Fruit fly (Drosophila melanogaster) whole organism, embryonic: ENCODE data around the gene CG32447.

Experiments used
- Abd-B ChIP-seq: fragments of 200-800 bp; sonication (Bioruptor generic); optimal IDR thresholded peaks from 2 replicates; lab custom pipeline; 2018; ENCODE audit warnings: missing biosample characterization, mild to moderate bottlenecking, missing genetic modification characterization, moderate library complexity
- Asciz ChIP-seq: fragments of 200-800 bp; sonication (Bioruptor generic); optimal IDR thresholded peaks from 2 replicates; lab custom pipeline; 2017; ENCODE audit warnings: missing biosample characterization, mild to moderate bottlenecking, missing genetic modification characterization, missing genetic modification reagents
- Atf-2 ChIP-seq: fragments of 200-800 bp; sonication (Bioruptor generic); optimal IDR thresholded peaks from 2 replicates; lab custom pipeline; 2016; ENCODE audit warnings: missing biosample characterization, missing genetic modification characterization
- Bgb ChIP-seq: fragments of 200-800 bp; sonication (Bioruptor generic); IDR thresholded peaks from 2 replicates; pipeline ENCODE4 v1.3.6; 2022; ENCODE audit warnings: missing biosample characterization, missing genetic modification characterization; ENCODE audit not compliant: partially characterized antibody
- C15 ChIP-seq: fragments of 200-800 bp; sonication (Bioruptor generic); IDR thresholded peaks from 3 replicates; pipeline ENCODE4 v1.3.6; 2022; ENCODE audit warnings: missing biosample characterization, missing genetic modification characterization
- CG10267 ChIP-seq: fragments of 200-800 bp; sonication (Bioruptor generic); optimal IDR thresholded peaks from 2 replicates; lab custom pipeline; 2018; ENCODE audit warnings: missing biosample characterization, mild to moderate bottlenecking, missing genetic modification characterization, moderate library complexity
- CG10274 ChIP-seq: fragments of 200-800 bp; sonication (Bioruptor generic); optimal IDR thresholded peaks from 3 replicates; lab custom pipeline; 2017; ENCODE audit warnings: missing biosample characterization, mild to moderate bottlenecking, missing genetic modification characterization
- CG12155 ChIP-seq: fragments of 200-800 bp; sonication (Bioruptor generic); optimal IDR thresholded peaks from 3 replicates; lab custom pipeline; 2016; ENCODE audit warnings: missing biosample characterization, missing genetic modification characterization
- CG15479 ChIP-seq: fragments of 200-800 bp; sonication (Bioruptor generic); optimal IDR thresholded peaks from 3 replicates; lab custom pipeline; 2019; ENCODE audit warnings: missing biosample characterization, mild to moderate bottlenecking, missing genetic modification characterization, moderate library complexity
- CG16863 ChIP-seq: fragments of 200-800 bp; sonication (Bioruptor generic); optimal IDR thresholded peaks from 3 replicates; lab custom pipeline; 2016; ENCODE audit warnings: missing biosample characterization, missing genetic modification characterization
- CG17186 ChIP-seq: fragments of 200-800 bp; sonication (Bioruptor generic); optimal IDR thresholded peaks from 3 replicates; lab custom pipeline; 2017; ENCODE audit warnings: missing biosample characterization, missing genetic modification reagents, missing genetic modification characterization
- CG17612 ChIP-seq: fragments of 200-800 bp; sonication (Bioruptor generic); IDR thresholded peaks from 2 replicates; pipeline ENCODE4 v1.3.6; 2022; ENCODE audit warnings: missing biosample characterization, missing genetic modification characterization
- CG18011 ChIP-seq: fragments of 200-800 bp; sonication (Bioruptor generic); optimal IDR thresholded peaks from 2 replicates; lab custom pipeline; 2017; ENCODE audit warnings: missing biosample characterization, missing genetic modification characterization, mild to moderate bottlenecking, moderate library complexity, missing genotype
- CG2889 ChIP-seq: fragments of 200-800 bp; sonication (Bioruptor generic); IDR thresholded peaks from 3 replicates; pipeline ENCODE4 v1.3.6; 2022; ENCODE audit warnings: missing biosample characterization, missing genetic modification characterization
- CG30020 ChIP-seq: fragments of 200-800 bp; optimal IDR thresholded peaks from 2 replicates; lab custom pipeline; 2019; ENCODE audit warnings: missing biosample characterization, mild to moderate bottlenecking, missing genetic modification characterization, moderate library complexity
- CG31224 ChIP-seq: fragments of 200-800 bp; sonication (Bioruptor generic); IDR thresholded peaks from 2 replicates; pipeline ENCODE4 v1.3.6; 2022; ENCODE audit warnings: missing biosample characterization, missing genetic modification characterization
- CG31365 ChIP-seq: fragments of 200-800 bp; sonication (Bioruptor generic); optimal IDR thresholded peaks from 2 replicates; lab custom pipeline; 2018; ENCODE audit warnings: missing biosample characterization, mild to moderate bottlenecking, missing genetic modification characterization
- CG31441 ChIP-seq: fragments of 200-800 bp; sonication (Bioruptor generic); IDR thresholded peaks from 2 replicates; pipeline ENCODE4 v1.3.6; 2022; ENCODE audit warnings: missing biosample characterization, missing genetic modification characterization
- CG34376 ChIP-seq: fragments of 200-800 bp; sonication (Bioruptor generic); optimal IDR thresholded peaks from 2 replicates; lab custom pipeline; 2018; ENCODE audit warnings: missing biosample characterization, mild to moderate bottlenecking, missing genetic modification characterization
- CG4617 ChIP-seq: fragments of 200-800 bp; sonication (Bioruptor generic); optimal IDR thresholded peaks from 3 replicates; lab custom pipeline; 2016; ENCODE audit warnings: missing biosample characterization, missing genetic modification characterization, borderline replicate concordance
- CG7745 ChIP-seq: fragments of 200-800 bp; sonication (Bioruptor generic); optimal IDR thresholded peaks from 2 replicates; lab custom pipeline; 2018; ENCODE audit warnings: missing biosample characterization, mild to moderate bottlenecking, missing genetic modification characterization, moderate library complexity
- Doc3 ChIP-seq: fragments of 200-800 bp; sonication (Bioruptor generic); IDR thresholded peaks from 3 replicates; pipeline ENCODE4 v1.3.6; 2022; ENCODE audit warnings: missing biosample characterization, missing genetic modification characterization; ENCODE audit not compliant: partially characterized antibody
- Drgx ChIP-seq: fragments of 200-800 bp; sonication (Bioruptor generic); IDR thresholded peaks from 2 replicates; pipeline ENCODE4 v1.3.6; 2022; ENCODE audit warnings: missing biosample characterization, missing genetic modification characterization
- Ets65A ChIP-seq: fragments of 200-800 bp; sonication (Bioruptor generic); peaks from one replicate; lab custom pipeline; 2016; ENCODE audit warnings: missing biosample characterization, missing genetic modification characterization
- Hr78 ChIP-seq, 2 experiments: fragments of 200-800 bp in 1 of 2; fragments of >200 bp in 1 of 2; sonication (Bioruptor generic) in 1 of 2; optimal IDR thresholded peaks; 2 replicates each; lab custom pipeline; 2017 to 2019; ENCODE audit warnings: missing biosample characterization in 2 of 2, missing genetic modification characterization in 2 of 2, mild to moderate bottlenecking in 1 of 2, moderate library complexity in 1 of 2
- Myb ChIP-seq: fragments of 200-800 bp; sonication (Bioruptor generic); optimal IDR thresholded peaks from 2 replicates; lab custom pipeline; 2016; ENCODE audit warnings: missing biosample characterization, missing genetic modification characterization
- NC2α ChIP-seq: fragments of 200-800 bp; sonication (Bioruptor generic); optimal IDR thresholded peaks from 2 replicates; lab custom pipeline; 2016; ENCODE audit warnings: missing biosample characterization, missing genetic modification characterization
- Nf-YC ChIP-seq: fragments of 200-800 bp; optimal IDR thresholded peaks from 3 replicates; lab custom pipeline; 2019; ENCODE audit warnings: missing biosample characterization, mild to moderate bottlenecking, missing genetic modification characterization, moderate library complexity
- Sry-β ChIP-seq: fragments of 200-800 bp; sonication (Bioruptor generic); optimal IDR thresholded peaks from 2 replicates; lab custom pipeline; 2018; ENCODE audit warnings: missing biosample characterization, mild to moderate bottlenecking, missing genetic modification characterization, moderate library complexity
- bbx ChIP-seq: fragments of 200-800 bp; sonication (Bioruptor generic); IDR thresholded peaks from 2 replicates; pipeline ENCODE4 v1.3.6; 2022; ENCODE audit warnings: missing biosample characterization, missing genetic modification characterization; ENCODE audit not compliant: partially characterized antibody
- bsh ChIP-seq, 2 experiments: fragments of 200-800 bp; sonication (Bioruptor generic); optimal IDR thresholded peaks; 2 replicates each; lab custom pipeline; 2017 to 2018; ENCODE audit warnings: mild to moderate bottlenecking in 2 of 2, missing biosample characterization in 2 of 2, missing genetic modification characterization in 2 of 2, moderate library complexity in 1 of 2
- corto ChIP-seq: fragments of 200-800 bp; sonication (Bioruptor generic); optimal IDR thresholded peaks from 2 replicates; lab custom pipeline; 2016; ENCODE audit warnings: missing biosample characterization, mild to moderate bottlenecking, missing genetic modification characterization, moderate library complexity
- crc ChIP-seq: fragments of 200-800 bp; sonication (Bioruptor generic); optimal IDR thresholded peaks from 2 replicates; lab custom pipeline; 2016; ENCODE audit warnings: missing biosample characterization, missing genetic modification characterization
- gcm2 ChIP-seq: fragments of 200-800 bp; sonication (Bioruptor generic); optimal IDR thresholded peaks from 2 replicates; lab custom pipeline; 2016; ENCODE audit warnings: missing biosample characterization, missing genetic modification characterization
- klu ChIP-seq: fragments of 200-800 bp; sonication (Bioruptor generic); IDR thresholded peaks from 2 replicates; pipeline ENCODE4 v1.3.6; 2022; ENCODE audit warnings: missing biosample characterization, missing genetic modification characterization
- nmo ChIP-seq: fragments of 200-800 bp; sonication (Bioruptor generic); optimal IDR thresholded peaks from 2 replicates; lab custom pipeline; 2018; ENCODE audit warnings: missing biosample characterization, mild to moderate bottlenecking, missing genetic modification characterization, moderate library complexity
- nom ChIP-seq: fragments of 200-800 bp; sonication (Bioruptor generic); optimal IDR thresholded peaks from 2 replicates; lab custom pipeline; 2017; ENCODE audit warnings: missing biosample characterization, missing genetic modification characterization, mild to moderate bottlenecking, moderate library complexity, missing genetic modification reagents
- pb ChIP-seq: fragments of 200-800 bp; sonication (Bioruptor generic); optimal IDR thresholded peaks from 3 replicates; lab custom pipeline; 2016; ENCODE audit warnings: missing biosample characterization, missing genetic modification characterization
- ranshi ChIP-seq: fragments of 200-800 bp; sonication (Bioruptor generic); IDR thresholded peaks from 2 replicates; pipeline ENCODE4 v1.3.6; 2022; ENCODE audit warnings: missing biosample characterization, missing genetic modification characterization
- repo ChIP-seq: fragments of 200-800 bp; sonication (Bioruptor generic); optimal IDR thresholded peaks from 2 replicates; lab custom pipeline; 2016; ENCODE audit warnings: missing biosample characterization, missing genetic modification characterization
- sens ChIP-seq: fragments of 200-800 bp; sonication (Bioruptor generic); peaks from one replicate; lab custom pipeline; 2016; ENCODE audit warnings: missing biosample characterization, missing genetic modification characterization
- sens-2 ChIP-seq: fragments of 200-800 bp; sonication (Bioruptor generic); IDR thresholded peaks from 2 replicates; pipeline ENCODE4 v1.3.6; 2022; ENCODE audit warnings: missing biosample characterization, missing genetic modification characterization
- sqz ChIP-seq: fragments of 200-800 bp; sonication (Bioruptor generic); optimal IDR thresholded peaks from 3 replicates; lab custom pipeline; 2018; ENCODE audit warnings: missing biosample characterization, mild to moderate bottlenecking, missing genetic modification characterization
- sug ChIP-seq: fragments of 200-800 bp; optimal IDR thresholded peaks from 2 replicates; lab custom pipeline; 2019; ENCODE audit warnings: missing biosample characterization, mild to moderate bottlenecking, missing genetic modification characterization, moderate library complexity
- unc-4 ChIP-seq: fragments of 200-800 bp; sonication (Bioruptor generic); IDR thresholded peaks from 2 replicates; pipeline ENCODE4 v1.3.6; 2022; ENCODE audit warnings: missing biosample characterization, missing genetic modification characterization; ENCODE audit not compliant: partially characterized antibody

The CG32447 gene

dm6 chr3L:21688607-21689129 lies 17.5 kb downstream of the CG32447 start:
- TF ChIP-seq unc-4 (GFP tag; lab: Robert Waterston, UW) (no peak), Sry-β (GFP tag; lab: Kevin White, UChicago) (peak; percentile 56)

- peak in 1 of 2 experiments; percentile 69 for TF ChIP-seq bsh (GFP tag; optimal IDR thresholded peaks at IDR 0.05; lab: Kevin White, UChicago)
- no peak for TF ChIP-seq Abd-B (GFP tag; lab: Kevin White, UChicago)
- TF ChIP-seq CG17612 (GFP tag; lab: Robert Waterston, UW) = no peak
- TF ChIP-seq sens (GFP tag; lab: Kevin White, UChicago) = peak; percentile 41
- TF ChIP-seq corto = no peak
- peak; percentile 39; the same call in 1 of the 2 replicates for TF ChIP-seq Drgx
- no peak for TF ChIP-seq CG10267 (tag; lab: Kevin White, UChicago)
- TF ChIP-seq Hr78 (GFP tag; optimal IDR thresholded peaks at IDR 0.05; lab: Kevin White, UChicago) = no peak
- TF ChIP-seq nom = peak; percentile 70
- TF ChIP-seq ranshi (GFP tag; lab: Robert Waterston, UW) = no peak
- TF ChIP-seq sqz = no peak
- TF ChIP-seq CG31365 = no peak
- TF ChIP-seq CG15479 (GFP tag; lab: Kevin White, UChicago) = no peak
These were observed 20.4 kb downstream of the CG32447 start for dm6 chr3L:21685753-21686152.

DNA sequence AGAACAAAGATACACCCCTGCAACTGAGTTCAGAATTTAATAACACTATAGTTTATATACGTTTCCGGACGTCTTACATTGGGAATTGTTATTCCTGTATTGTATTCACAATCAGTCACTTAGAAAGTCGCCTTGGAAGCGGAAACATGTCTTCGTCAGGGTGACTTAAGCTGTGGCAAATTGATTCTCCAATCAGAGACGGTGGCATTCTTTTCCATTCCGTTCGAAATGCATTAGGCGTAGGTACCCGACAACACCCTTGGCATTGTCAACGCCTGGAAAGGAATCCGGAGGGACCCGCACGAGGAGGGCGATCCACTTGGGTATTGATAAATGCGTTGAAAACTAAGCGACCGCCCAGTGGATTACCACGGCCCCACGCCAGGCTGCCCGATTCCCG lies 22.2 kb downstream of the CG32447 start, which contains the start of gene Sfp78E:
Gene Sfp78E (minus strand): TSS at position 101 of the 400 bp plus-strand sequence.
- TF ChIP-seq Ets65A (GFP tag; lab: Kevin White, UChicago) (peak; percentile 22), CG17186 (GFP tag; lab: Kevin White, UChicago) (no peak), CG34376 (GFP tag; lab: Kevin White, UChicago) (no peak), NC2α (GFP tag; lab: Kevin White, UChicago) (no peak), Bgb (no peak), CG4617 (GFP tag; lab: Kevin White, UChicago) (no peak), sug (tag; lab: Kevin White, UChicago) (no peak)
- TF ChIP-seq, all 482 proteins: peak for 1

- TF ChIP-seq Doc3 (no peak), CG30020 (peak; percentile 84), CG2889 (GFP tag; lab: Robert Waterston, UW) (no peak), sens-2 (GFP tag; lab: Robert Waterston, UW) (no peak), nmo (GFP tag; lab: Kevin White, UChicago) (peak; percentile 90), CG31441 (peak; percentile 78), CG16863 (GFP tag; lab: Kevin White, UChicago) (peak; percentile 49), CG18011 (GFP tag; lab: Kevin White, UChicago) (no peak), Atf-2 (GFP tag; lab: Kevin White, UChicago) (peak; percentile 66), sqz (no peak), crc (peak; percentile 12), Myb (GFP tag; lab: Kevin White, UChicago) (peak; percentile 4), CG12155 (GFP tag; lab: Kevin White, UChicago) (no peak), Asciz (no peak), gcm2 (GFP tag; lab: Kevin White, UChicago) (peak; percentile 23), bbx (no peak), repo (GFP tag; lab: Kevin White, UChicago) (peak; percentile 23), pb (GFP tag; lab: Kevin White, UChicago) (no peak), CG10267 (tag; lab: Kevin White, UChicago) (peak; percentile 73), klu (peak; percentile 20; the same call in 1 of the 2 replicates), C15 (peak; percentile 49; the same call in 1 of the 3 replicates), CG10274 (GFP tag; lab: Kevin White, UChicago) (no peak), CG31224 (GFP tag; lab: Robert Waterston, UW) (peak; percentile 34; the same call in 1 of the 2 replicates), Nf-YC (tag; lab: Kevin White, UChicago) (no peak), CG7745 (tag; lab: Kevin White, UChicago) (no peak)
These were observed 26.5 kb downstream of the CG32447 start, which contains the start of the genes Als2 and CG11248 for dm6 chr3L:21679687-21680086. Als2 (minus strand) TSS chr3L:21679755. CG11248 (plus strand) TSS chr3L:21680050.
